Fruit fly (Drosophila melanogaster) ovary, adult (tissue): ENCODE data around the gene CG42597.

ENCODE experiments used
- CG17801 ChIP-seq: fragments of 200-800 bp; optimal IDR thresholded peaks from 2 replicates; lab custom pipeline; 2019; ENCODE audit warnings: missing biosample characterization, mild to moderate bottlenecking, missing genetic modification characterization, moderate library complexity; ENCODE audit not compliant: partially characterized antibody

CG42597 gene

dm6 chr2L:22065243-22065642 lies at the start of gene CG42597:
TSS of gene CG42597 (minus strand) at chr2L:22065343.
- TF ChIP-seq CG17801, result no peak

dm6 chr2L:22108664-22109063 lies 43.5 kb upstream of the CG42597 start, which contains the start of gene CG6675:
TSS of gene CG6675 (plus strand) at chr2L:22108964.
- TF ChIP-seq CG17801, result no peak

dm6 chr2L:22107204-22107603 lies 42.1 kb upstream of the CG42597 start, which contains the start of gene CG10834:
TSS of gene CG10834 (minus strand) at chr2L:22107304.
- no peak for TF ChIP-seq CG17801

- no peak for TF ChIP-seq CG17801
Measured at dm6 chr2L:22105412-22105811, 40.3 kb upstream of the CG42597 start, which contains the start of gene CG15219. TSS of gene CG15219 (minus strand) at chr2L:22105512.

- no peak for TF ChIP-seq CG17801
Measured at dm6 chr2L:22104301-22104700, 39.2 kb upstream of the CG42597 start, which contains the start of gene tplus3b. TSS of gene tplus3b (minus strand) at chr2L:22104401.

- TF ChIP-seq CG17801, result no peak
Measured at dm6 chr2L:22079332-22079731, 14.2 kb upstream of the CG42597 start, which contains the start of gene ttm3. TSS of gene ttm3 (plus strand) at chr2L:22079632.

- TF ChIP-seq CG17801, result no peak
Measured at dm6 chr2L:22070844-22071243, 5.7 kb upstream of the CG42597 start, which contains the start of gene tplus3a. TSS of gene tplus3a (plus strand) at chr2L:22071144.

dm6 chr2L:22059852-22060251 lies 5.3 kb downstream of the CG42597 start:
- no peak for TF ChIP-seq CG17801

dm6 chr2L:22054202-22054601 lies 10.9 kb downstream of the CG42597 start, which contains the start of gene CG34173:
TSS of gene CG34173 (minus strand) at chr2L:22054302.
- no peak for TF ChIP-seq CG17801

dm6 chr2L:22043777-22044176 lies 21.4 kb downstream of the CG42597 start, which contains the start of gene CG31601:
TSS of gene CG31601 (minus strand) at chr2L:22043877.
- no peak for TF ChIP-seq CG17801

dm6 chr2L:22037560-22037959 lies 27.6 kb downstream of the CG42597 start, which contains the start of gene Grl40a:
TSS of gene Grl40a (plus strand) at chr2L:22037860.
- no peak for TF ChIP-seq CG17801

dm6 chr2L:22036877-22037276 lies 28.3 kb downstream of the CG42597 start:
- no peak for TF ChIP-seq CG17801

dm6 chr2L:22024362-22024761 lies 40.8 kb downstream of the CG42597 start:
- no peak for TF ChIP-seq CG17801

- no peak for TF ChIP-seq CG17801
Measured at dm6 chr2L:22018861-22019270, 46.3 kb downstream of the CG42597 start, which contains the start of gene tio. TSS of gene tio (plus strand) at chr2L:22019208.

- no peak for TF ChIP-seq CG17801
Measured at dm6 chr2L:22014890-22015289, 50.3 kb downstream of the CG42597 start, which contains the start of gene CG31693. TSS of gene CG31693 (plus strand) at chr2L:22015190.
